Fruit fly (Drosophila melanogaster) whole organism, wandering third instar larva: ENCODE data around the gene CG17734.
A peak's percentile ranks its signal among the peaks of the same experiment; 100 is the strongest.

Experiments used
- CG32264 ChIP-seq: fragments of 200-800 bp; sonication (Bioruptor generic); optimal IDR thresholded peaks from 2 replicates; lab custom pipeline; 2016; ENCODE audit warnings: missing biosample characterization, missing genetic modification characterization
- GATAd ChIP-seq: sonication (Bioruptor generic); optimal IDR thresholded peaks from 2 replicates; lab custom pipeline; 2016; ENCODE audit warnings: missing biosample characterization, missing genetic modification characterization
- Hr78 ChIP-seq: fragments of >200 bp; optimal IDR thresholded peaks from 2 replicates; lab custom pipeline; 2017; ENCODE audit warnings: missing biosample characterization, missing genetic modification characterization
- OdsH ChIP-seq: fragments of 200-800 bp; sonication (Bioruptor generic); optimal IDR thresholded peaks from 2 replicates; lab custom pipeline; 2016; ENCODE audit warnings: missing biosample characterization, mild to moderate bottlenecking, missing genetic modification characterization
- Vsx2 ChIP-seq: fragments of 200-300, 225-300 bp; sonication (Bioruptor generic); optimal IDR thresholded peaks from 2 replicates; lab custom pipeline; 2018; ENCODE audit warnings: missing biosample characterization, missing genetic modification characterization; ENCODE audit not compliant: partially characterized antibody
- dmrt93B ChIP-seq: fragments of 200-800 bp; sonication (Bioruptor generic); optimal IDR thresholded peaks from 2 replicates; lab custom pipeline; 2018; ENCODE audit warnings: missing biosample characterization, mild to moderate bottlenecking, missing genetic modification characterization
- jim ChIP-seq: fragments of 175-275, 200-325 bp; sonication (Bioruptor generic); optimal IDR thresholded peaks from 2 replicates; lab custom pipeline; 2016; ENCODE audit warnings: missing biosample characterization, mild to moderate bottlenecking, missing genetic modification characterization
- pan ChIP-seq: fragments of >200 bp; optimal IDR thresholded peaks from 2 replicates; lab custom pipeline; 2017
- psq ChIP-seq: fragments of 200-800 bp; sonication (Bioruptor generic); optimal IDR thresholded peaks from 3 replicates; lab custom pipeline; 2017; ENCODE audit warnings: missing biosample characterization, mild to moderate bottlenecking, missing genetic modification characterization, moderate library complexity
- sage ChIP-seq: fragments of 200-800 bp; sonication (Bioruptor generic); optimal IDR thresholded peaks from 2 replicates; lab custom pipeline; 2016; ENCODE audit warnings: missing biosample characterization, mild to moderate bottlenecking, missing genetic modification characterization
- sv ChIP-seq: fragments of 200-800 bp; sonication (Bioruptor generic); optimal IDR thresholded peaks from 3 replicates; lab custom pipeline; 2016; ENCODE audit warnings: missing biosample characterization, missing genetic modification characterization
- tai ChIP-seq: sonication (Bioruptor generic); optimal IDR thresholded peaks from 2 replicates; lab custom pipeline; 2016; ENCODE audit warnings: missing biosample characterization, missing genetic modification characterization
- usp ChIP-seq: fragments of >200 bp; optimal IDR thresholded peaks from 2 replicates; lab custom pipeline; 2017; ENCODE audit warnings: missing biosample characterization, missing genetic modification characterization

DNA sequence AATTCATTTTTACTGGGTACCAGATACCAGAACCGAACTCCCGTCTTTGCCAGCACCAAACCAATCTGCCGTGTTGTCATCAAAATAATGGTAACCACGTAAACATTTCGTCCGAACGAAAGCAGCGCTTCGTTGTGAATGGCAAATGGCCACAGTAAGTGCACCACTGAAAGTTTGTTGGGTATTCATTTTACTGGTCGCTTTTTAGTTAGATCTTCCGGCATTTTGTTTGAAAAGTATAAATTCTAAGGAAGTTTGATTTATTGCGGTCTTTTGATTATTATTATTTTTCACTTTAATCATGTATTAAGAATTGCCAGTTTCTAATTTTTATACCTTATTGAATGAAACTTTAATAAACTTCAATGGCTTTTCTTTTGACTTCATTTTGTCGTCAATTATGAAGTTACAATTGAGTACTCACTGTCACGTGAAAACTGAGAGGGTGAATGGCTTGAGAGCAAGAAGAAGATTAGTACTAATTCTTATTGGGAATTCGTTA, 29.3 kb downstream of the CG17734 start, which contains the start of gene ZnT86D:
- no peak for TF ChIP-seq GATAd (GFP tag; lab: Kevin White, UChicago)
- TF ChIP-seq OdsH (GFP tag; lab: Kevin White, UChicago), result peak; percentile 33
- TF ChIP-seq psq (GFP tag; lab: Kevin White, UChicago), result peak; percentile 78
- TF ChIP-seq usp (GFP tag; lab: Kevin White, UChicago), result no peak
- peak; percentile 30 for TF ChIP-seq CG32264 (GFP tag; lab: Kevin White, UChicago)
- no peak for TF ChIP-seq sage (GFP tag; lab: Kevin White, UChicago)
- TF ChIP-seq pan (lab: Kevin White, UChicago), result no peak
- TF ChIP-seq Hr78, result no peak
- no peak for TF ChIP-seq Vsx2 (GFP tag; lab: Kevin White, UChicago)
- TF ChIP-seq sv (GFP tag; lab: Kevin White, UChicago), result no peak
- TF ChIP-seq tai (GFP tag; lab: Kevin White, UChicago), result no peak
- TF ChIP-seq jim (GFP tag; lab: Kevin White, UChicago), result no peak
- peak; percentile 39 for TF ChIP-seq dmrt93B (GFP tag; lab: Kevin White, UChicago)
